Worm (Caenorhabditis elegans) whole organism, L2 larva: ENCODE data around the gene T23G5.3.

Experiments used
- aly-2 ChIP-seq: fragments of 150-350 bp; optimal IDR thresholded peaks from 2 replicates; lab custom pipeline; 2014; ENCODE audit warnings: missing biosample characterization, missing genetic modification characterization
- ama-1 ChIP-seq: fragments of 150-350 bp; optimal IDR thresholded peaks from 2 replicates; lab custom pipeline; 2018; ENCODE audit warnings: inconsistent platforms
- blmp-1 ChIP-seq: sonication (generic microtip); optimal IDR thresholded peaks from 2 replicates; lab custom pipeline; 2017; ENCODE audit warnings: missing genetic modification characterization, mild to moderate bottlenecking, missing compliant biosample characterization, antibody characterized with exemption, moderate library complexity; ENCODE audit not compliant: insufficient read depth
- gmeb-1 ChIP-seq: fragments of 150-350 bp; optimal IDR thresholded peaks from 2 replicates; lab custom pipeline; 2014; ENCODE audit warnings: missing biosample characterization, missing genetic modification characterization
- nhr-11 ChIP-seq: fragments of 150-350 bp; optimal IDR thresholded peaks from 2 replicates; lab custom pipeline; 2014; ENCODE audit warnings: missing biosample characterization, missing genetic modification characterization
- nhr-12 ChIP-seq: fragments of 150-350 bp; optimal IDR thresholded peaks from 2 replicates; lab custom pipeline; 2014; ENCODE audit warnings: missing biosample characterization, missing genetic modification characterization
- nhr-23 ChIP-seq: fragments of 150-350 bp; optimal IDR thresholded peaks from 2 replicates; lab custom pipeline; 2014; ENCODE audit warnings: missing biosample characterization, missing genetic modification reagents, missing genetic modification characterization
- skn-1 ChIP-seq: sonication (generic microtip); optimal IDR thresholded peaks from 2 replicates; lab custom pipeline; 2017; ENCODE audit warnings: missing biosample characterization, missing genetic modification characterization
- sma-3 ChIP-seq: sonication (generic microtip); optimal IDR thresholded peaks from 2 replicates; lab custom pipeline; 2016; ENCODE audit warnings: missing genetic modification reagents, missing genetic modification characterization, missing compliant biosample characterization
- unc-62 ChIP-seq: fragments of 150-350 bp; optimal IDR thresholded peaks from 2 replicates; lab custom pipeline; 2014; ENCODE audit warnings: missing biosample characterization, missing genetic modification reagents, missing genetic modification characterization
- ztf-4 ChIP-seq: fragments of 150-350 bp; optimal IDR thresholded peaks from 2 replicates; lab custom pipeline; 2014; ENCODE audit warnings: missing biosample characterization, missing genetic modification characterization

DNA sequence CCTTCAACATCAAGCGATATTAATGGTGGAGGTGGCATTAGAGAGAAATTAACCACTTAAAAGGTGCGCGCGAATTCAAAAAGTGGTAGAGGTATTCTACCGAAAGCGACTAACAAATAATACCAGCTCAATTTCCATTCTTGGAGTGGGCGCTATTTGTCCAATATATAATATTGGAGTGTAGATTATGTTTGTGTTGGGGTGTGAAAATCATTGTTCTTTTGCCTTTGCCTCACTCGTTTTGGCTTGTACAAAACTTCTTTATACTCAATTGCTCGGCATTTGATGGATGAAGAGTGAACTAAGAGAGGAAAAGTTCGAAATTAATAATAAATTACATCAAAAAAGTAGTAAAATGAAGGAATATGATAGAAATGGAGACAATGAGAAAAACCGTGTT lies at the start of gene T23G5.3:
- TF ChIP-seq ama-1 (lab: Kevin White, UChicago) (no peak), blmp-1 (tag; lab: Kevin White, UChicago) (no peak), unc-62 (GFP tag; lab: Kevin White, UChicago) (no peak), ztf-4 (tag; lab: Kevin White, UChicago) (no peak), gmeb-1 (tag; lab: Kevin White, UChicago) (no peak), skn-1 (tag; lab: Kevin White, UChicago) (no peak), aly-2 (tag; lab: Kevin White, UChicago) (no peak), sma-3 (GFP tag; lab: Kevin White, UChicago) (no peak), nhr-12 (tag; lab: Kevin White, UChicago) (no peak), nhr-23 (tag; lab: Kevin White, UChicago) (no peak), nhr-11 (no peak)
